Fruit fly (Drosophila melanogaster) whole organism, embryonic: ENCODE data around the gene Pgd.

ENCODE experiments used
- ATbp ChIP-seq: fragments of 200-800 bp; sonication (Bioruptor generic); optimal IDR thresholded peaks from 2 replicates; lab custom pipeline; 2017; ENCODE audit warnings: missing biosample characterization, mild to moderate bottlenecking, missing genetic modification characterization, missing genetic modification reagents
- Atf6 ChIP-seq: fragments of 200-800 bp; sonication (Bioruptor generic); IDR thresholded peaks from 2 replicates; pipeline ENCODE4 v1.3.6; 2022; ENCODE audit warnings: missing biosample characterization, missing genetic modification characterization
- Bdp1 ChIP-seq: fragments of 200-800 bp; sonication (Bioruptor generic); optimal IDR thresholded peaks from 3 replicates; lab custom pipeline; 2016; ENCODE audit warnings: missing biosample characterization, missing genetic modification characterization
- CG10366 ChIP-seq: fragments of 200-800 bp; sonication (Bioruptor generic); IDR thresholded peaks from 2 replicates; pipeline ENCODE4 v1.3.6; 2022; ENCODE audit warnings: missing biosample characterization, missing genetic modification characterization
- CG10959 ChIP-seq: fragments of 200-800 bp; sonication (Bioruptor generic); IDR thresholded peaks from 2 replicates; pipeline ENCODE4 v1.3.6; 2022; ENCODE audit warnings: missing biosample characterization, missing genetic modification characterization
- CG11723 ChIP-seq: fragments of 200-800 bp; sonication (Bioruptor generic); optimal IDR thresholded peaks from 2 replicates; lab custom pipeline; 2017; ENCODE audit warnings: missing biosample characterization, mild to moderate bottlenecking, missing genetic modification characterization
- CG12942 ChIP-seq: fragments of 200-800 bp; sonication (Bioruptor generic); optimal IDR thresholded peaks from 3 replicates; lab custom pipeline; 2016; ENCODE audit warnings: missing biosample characterization, missing genetic modification characterization
- CG15011 ChIP-seq: fragments of 200-800 bp; sonication (Bioruptor generic); optimal IDR thresholded peaks from 3 replicates; lab custom pipeline; 2018; ENCODE audit warnings: missing biosample characterization, mild to moderate bottlenecking, missing genetic modification characterization
- CG17186 ChIP-seq: fragments of 200-800 bp; sonication (Bioruptor generic); optimal IDR thresholded peaks from 3 replicates; lab custom pipeline; 2017; ENCODE audit warnings: missing biosample characterization, missing genetic modification reagents, missing genetic modification characterization
- CG17568 ChIP-seq: fragments of 200-800 bp; sonication (Bioruptor generic); optimal IDR thresholded peaks from 2 replicates; lab custom pipeline; 2018; ENCODE audit warnings: missing biosample characterization, mild to moderate bottlenecking, missing genetic modification characterization, moderate library complexity
- CG3065 ChIP-seq: fragments of 200-800 bp; sonication (Bioruptor generic); optimal IDR thresholded peaks from 2 replicates; lab custom pipeline; 2016; ENCODE audit warnings: missing biosample characterization, missing genetic modification characterization
- CG32772 ChIP-seq: fragments of 200-800 bp; sonication (Bioruptor generic); IDR thresholded peaks from 2 replicates; pipeline ENCODE4 v1.3.6; 2022; ENCODE audit warnings: missing biosample characterization, missing genetic modification characterization
- CG3838 ChIP-seq: fragments of 200-800 bp; sonication (Bioruptor generic); optimal IDR thresholded peaks from 3 replicates; lab custom pipeline; 2016; ENCODE audit warnings: missing biosample characterization, missing genetic modification characterization
- CG4707 ChIP-seq: fragments of 200-800 bp; sonication (Bioruptor generic); optimal IDR thresholded peaks from 2 replicates; lab custom pipeline; 2018; ENCODE audit warnings: missing biosample characterization, mild to moderate bottlenecking, missing genetic modification characterization, moderate library complexity
- CG7963 ChIP-seq: fragments of 200-800 bp; sonication (Bioruptor generic); IDR thresholded peaks from 3 replicates; pipeline ENCODE4 v1.3.6; 2022; ENCODE audit warnings: missing biosample characterization, missing genetic modification characterization; ENCODE audit not compliant: partially characterized antibody
- CG7987 ChIP-seq: fragments of 200-800 bp; sonication (Bioruptor generic); optimal IDR thresholded peaks from 2 replicates; lab custom pipeline; 2018; ENCODE audit warnings: missing biosample characterization, mild to moderate bottlenecking, missing genetic modification characterization, moderate library complexity
- CG8089 ChIP-seq: fragments of 200-800 bp; sonication (Bioruptor generic); optimal IDR thresholded peaks from 3 replicates; lab custom pipeline; 2016; ENCODE audit warnings: missing biosample characterization, missing genetic modification characterization
- CTCF ChIP-seq: fragments of 200-800 bp; sonication (Bioruptor generic); optimal IDR thresholded peaks from 2 replicates; lab custom pipeline; 2017; ENCODE audit warnings: missing biosample characterization, mild to moderate bottlenecking, missing genetic modification characterization, moderate library complexity
- D19B ChIP-seq: fragments of 200-800 bp; sonication (Bioruptor generic); optimal IDR thresholded peaks from 2 replicates; lab custom pipeline; 2017; ENCODE audit warnings: missing biosample characterization, mild to moderate bottlenecking, missing genetic modification characterization
- Eip74EF ChIP-seq, 2 experiments: fragments of 200-800 bp in 1 of 2; fragments of >200 bp in 1 of 2; sonication (Bioruptor generic) in 1 of 2; optimal IDR thresholded peaks; 2 replicates each; lab custom pipeline; 2017 to 2019; ENCODE audit warnings: missing biosample characterization in 2 of 2, missing genetic modification characterization in 2 of 2, mild to moderate bottlenecking in 1 of 2, moderate library complexity in 1 of 2
- HLH54F ChIP-seq: fragments of 200-800 bp; sonication (Bioruptor generic); optimal IDR thresholded peaks from 3 replicates; lab custom pipeline; 2016; ENCODE audit warnings: missing biosample characterization, missing genetic modification characterization
- Hey ChIP-seq: fragments of 200-800 bp; sonication (Bioruptor generic); optimal IDR thresholded peaks from 3 replicates; lab custom pipeline; 2018; ENCODE audit warnings: missing biosample characterization, mild to moderate bottlenecking, missing genetic modification characterization
- HmgD ChIP-seq: fragments of 200-800 bp; sonication (Bioruptor generic); optimal IDR thresholded peaks from 3 replicates; lab custom pipeline; 2016; ENCODE audit warnings: missing biosample characterization, missing genetic modification characterization
- Lhr ChIP-seq: fragments of 200-800 bp; sonication (Bioruptor generic); optimal IDR thresholded peaks from 3 replicates; lab custom pipeline; 2017; ENCODE audit warnings: mild to moderate bottlenecking, missing biosample characterization, missing genetic modification reagents, missing genetic modification characterization
- Lpt ChIP-seq: fragments of >200 bp; optimal IDR thresholded peaks from 2 replicates; lab custom pipeline; 2018; ENCODE audit warnings: missing biosample characterization, missing genetic modification characterization
- Nf-YA ChIP-seq: fragments of 200-800 bp; sonication (Bioruptor generic); IDR thresholded peaks from 2 replicates; pipeline ENCODE4 v1.3.6; 2022; ENCODE audit warnings: missing biosample characterization, missing genetic modification characterization
- Ptx1 ChIP-seq: fragments of 200-800 bp; sonication (Bioruptor generic); IDR thresholded peaks from 2 replicates; pipeline ENCODE4 v1.3.6; 2022; ENCODE audit warnings: missing biosample characterization, missing genetic modification characterization
- Ravus ChIP-seq: fragments of 200-800 bp; sonication (Bioruptor generic); IDR thresholded peaks from 2 replicates; pipeline ENCODE4 v1.3.6; 2022; ENCODE audit warnings: missing biosample characterization, missing genetic modification characterization
- Spps ChIP-seq: fragments of 200-800 bp; sonication (Bioruptor generic); optimal IDR thresholded peaks from 2 replicates; lab custom pipeline; 2018; ENCODE audit warnings: missing biosample characterization, mild to moderate bottlenecking, missing genetic modification characterization
- Vsx1 ChIP-seq: fragments of 200-800 bp; sonication (Bioruptor generic); optimal IDR thresholded peaks from 2 replicates; lab custom pipeline; 2017; ENCODE audit warnings: missing biosample characterization, mild to moderate bottlenecking, missing genetic modification characterization, missing genetic modification reagents
- abd-A ChIP-seq: fragments of 200-800 bp; sonication (Bioruptor generic); optimal IDR thresholded peaks from 3 replicates; lab custom pipeline; 2019; ENCODE audit warnings: missing biosample characterization, mild to moderate bottlenecking, missing genetic modification characterization, moderate library complexity
- chinmo ChIP-seq: fragments of 200-800 bp; sonication (Bioruptor generic); IDR thresholded peaks from 4 replicates; pipeline ENCODE4 v1.3.6; 2022; ENCODE audit warnings: missing biosample characterization, missing genetic modification characterization; ENCODE audit not compliant: partially characterized antibody
- chn ChIP-seq: fragments of 200-800 bp; sonication (Bioruptor generic); optimal IDR thresholded peaks from 2 replicates; lab custom pipeline; 2016; ENCODE audit warnings: missing biosample characterization, missing genetic modification characterization
- corto ChIP-seq: fragments of 200-800 bp; sonication (Bioruptor generic); optimal IDR thresholded peaks from 2 replicates; lab custom pipeline; 2016; ENCODE audit warnings: missing biosample characterization, mild to moderate bottlenecking, missing genetic modification characterization, moderate library complexity
- croc ChIP-seq: fragments of 200-800 bp; sonication (Bioruptor generic); conservative IDR thresholded peaks from 3 replicates; pipeline ENCODE4 v1.3.6; 2022; ENCODE audit warnings: missing biosample characterization, missing genetic modification characterization
- dpn ChIP-seq, 2 experiments: fragments of 200-800 bp; sonication (Bioruptor generic); optimal IDR thresholded peaks; 3 replicates each; lab custom pipeline; 2016; ENCODE audit warnings: missing biosample characterization in 2 of 2, missing genetic modification characterization in 2 of 2
- eyg ChIP-seq: fragments of 200-800 bp; sonication (Bioruptor generic); optimal IDR thresholded peaks from 3 replicates; lab custom pipeline; 2016; ENCODE audit warnings: missing biosample characterization, missing genetic modification characterization
- hb ChIP-seq: fragments of 200-800 bp; sonication (Bioruptor generic); IDR thresholded peaks from 3 replicates; pipeline ENCODE4 v1.3.6; 2022; ENCODE audit warnings: missing biosample characterization, missing genetic modification characterization; ENCODE audit not compliant: partially characterized antibody
- insv ChIP-seq, 2 experiments: fragments of 200-800 bp; sonication (Bioruptor generic); optimal IDR thresholded peaks; 3 replicates each; lab custom pipeline; 2016 to 2018; ENCODE audit warnings: missing biosample characterization in 2 of 2, missing genetic modification characterization in 2 of 2
- klu ChIP-seq: fragments of 200-800 bp; sonication (Bioruptor generic); IDR thresholded peaks from 2 replicates; pipeline ENCODE4 v1.3.6; 2022; ENCODE audit warnings: missing biosample characterization, missing genetic modification characterization
- lola ChIP-seq, 3 experiments: fragments of >200 bp in 2 of 3; fragments of 200-800 bp in 1 of 3; sonication (Bioruptor generic) in 1 of 3; optimal IDR thresholded peaks; 2 replicates each; lab custom pipeline; 2017 to 2019; ENCODE audit warnings: missing biosample characterization in 3 of 3, missing genetic modification characterization in 3 of 3, mild to moderate bottlenecking in 1 of 3, moderate library complexity in 1 of 3
- phol ChIP-seq: fragments of 200-800 bp; sonication (Bioruptor generic); optimal IDR thresholded peaks from 3 replicates; lab custom pipeline; 2018; ENCODE audit warnings: missing biosample characterization, mild to moderate bottlenecking, missing genetic modification characterization, moderate library complexity
- ro ChIP-seq: fragments of 200-800 bp; sonication (Bioruptor generic); IDR thresholded peaks from 2 replicates; pipeline ENCODE4 v1.3.6; 2022; ENCODE audit warnings: missing biosample characterization, missing genetic modification characterization
- run ChIP-seq: fragments of 200-800 bp; sonication (Bioruptor generic); optimal IDR thresholded peaks from 3 replicates; lab custom pipeline; 2018; ENCODE audit warnings: missing biosample characterization, mild to moderate bottlenecking, missing genetic modification characterization
- sr ChIP-seq: fragments of 200-800 bp; sonication (Bioruptor generic); IDR thresholded peaks from 3 replicates; pipeline ENCODE4 v1.3.6; 2022; ENCODE audit warnings: missing biosample characterization, missing genetic modification characterization
- tup ChIP-seq: fragments of 200-800 bp; sonication (Bioruptor generic); optimal IDR thresholded peaks from 2 replicates; lab custom pipeline; 2016; ENCODE audit warnings: missing biosample characterization, mild to moderate bottlenecking, missing genetic modification characterization, moderate library complexity
- z ChIP-seq: fragments of 200-800 bp; sonication (Bioruptor generic); IDR thresholded peaks from 3 replicates; pipeline ENCODE4 v1.3.6; 2022; ENCODE audit warnings: missing biosample characterization, missing genetic modification characterization
- zf30C ChIP-seq: fragments of 200-800 bp; sonication (Bioruptor generic); optimal IDR thresholded peaks from 3 replicates; lab custom pipeline; 2018; ENCODE audit warnings: missing biosample characterization, mild to moderate bottlenecking, missing genetic modification characterization
- zfh1 ChIP-seq: fragments of 200-800 bp; sonication (Bioruptor generic); IDR thresholded peaks from 3 replicates; pipeline ENCODE4 v1.3.6; 2022; ENCODE audit warnings: missing biosample characterization, missing genetic modification characterization

Gene Pgd

DNA sequence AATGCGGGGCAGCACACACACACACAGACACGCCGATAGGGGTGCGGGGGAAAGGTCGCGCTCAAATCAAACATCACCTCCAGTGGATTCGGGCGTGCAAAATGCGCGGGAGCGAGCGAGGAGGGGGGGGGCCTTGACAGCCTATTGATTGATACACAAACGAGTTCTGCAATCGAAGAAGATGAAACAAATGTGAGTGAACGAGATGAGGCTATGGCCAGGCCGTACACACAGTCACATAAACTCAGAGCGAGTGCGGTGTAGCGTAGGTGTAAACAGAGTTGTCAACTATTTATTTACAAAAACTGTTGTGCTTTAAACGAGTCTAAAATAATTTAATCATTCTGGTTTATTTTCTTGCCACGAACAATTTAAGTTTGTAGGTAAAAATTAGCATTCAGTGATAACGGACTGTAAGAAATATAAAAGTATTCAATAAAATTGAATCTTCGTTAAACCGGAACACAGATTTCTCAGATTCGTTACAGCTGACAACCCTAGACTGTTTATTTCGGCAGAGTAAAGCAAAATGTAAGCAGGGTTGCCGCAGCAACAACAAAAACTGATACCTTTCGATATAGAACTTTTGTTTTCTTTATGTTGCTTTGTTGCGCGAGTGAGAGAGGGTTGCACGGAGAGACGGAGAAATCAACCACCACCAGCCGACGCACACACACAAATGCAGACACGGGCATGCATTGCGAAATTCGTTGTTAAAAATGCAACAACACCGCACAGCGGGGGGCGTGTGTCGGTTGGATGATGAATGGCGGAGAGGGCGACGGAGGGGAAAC lies 9.8 kb upstream of the Pgd start (continued):
- TF ChIP-seq CG3065 (GFP tag; lab: Kevin White, UChicago) (peak; percentile 43), HLH54F (peak; percentile 77), CTCF (peak; percentile 43), CG17186 (GFP tag; lab: Kevin White, UChicago) (peak; percentile 24), z (GFP tag; lab: Robert Waterston, UW) (no peak), Bdp1 (GFP tag; lab: Kevin White, UChicago) (peak; percentile 67), run (tag; lab: Kevin White, UChicago) (peak; percentile 87), D19B (GFP tag; lab: Kevin White, UChicago) (peak; percentile 76), corto (GFP tag; lab: Kevin White, UChicago) (peak; percentile 75), CG4707 (GFP tag; lab: Kevin White, UChicago) (peak; percentile 39), eyg (peak; percentile 70), chn (peak; percentile 83), lola (GFP tag; optimal IDR thresholded peaks at IDR 0.05; lab: Kevin White, UChicago) (peak in 1 of 3 experiments; percentile 87), Lpt (GFP tag; lab: Kevin White, UChicago) (no peak), Lhr (GFP tag; lab: Kevin White, UChicago) (peak; percentile 68), chinmo (GFP tag; lab: Robert Waterston, UW) (peak; percentile 85; the same call in 3 of the 4 replicates), CG32772 (GFP tag; lab: Robert Waterston, UW) (peak; percentile 76), CG15011 (GFP tag; lab: Kevin White, UChicago) (peak; percentile 86), CG7963 (GFP tag; lab: Robert Waterston, UW) (no peak), zf30C (GFP tag; lab: Kevin White, UChicago) (no peak), Ptx1 (peak; percentile 90), ATbp (GFP tag; lab: Kevin White, UChicago) (peak; percentile 76), insv (GFP tag; optimal IDR thresholded peaks at IDR 0.05; lab: Kevin White, UChicago) (peak; percentile 12 to 68), Nf-YA (GFP tag; lab: Robert Waterston, UW) (peak; percentile 59), CG10366 (GFP tag; lab: Robert Waterston, UW) (peak; percentile 79), Ravus (GFP tag; lab: Robert Waterston, UW) (peak; percentile 33), abd-A (tag; lab: Kevin White, UChicago) (peak; percentile 77), CG11723 (GFP tag; lab: Kevin White, UChicago) (peak; percentile 83), CG12942 (GFP tag; lab: Kevin White, UChicago) (peak; percentile 73), CG10959 (GFP tag; lab: Robert Waterston, UW) (peak; percentile 71), Eip74EF (GFP tag; optimal IDR thresholded peaks at IDR 0.05; lab: Kevin White, UChicago) (peak in 1 of 2 experiments; percentile 90), zfh1 (GFP tag; lab: Robert Waterston, UW) (peak; percentile 89), CG3838 (peak; percentile 82), Vsx1 (GFP tag; lab: Kevin White, UChicago) (peak; percentile 67), croc (GFP tag; lab: Robert Waterston, UW) (peak; percentile 76), HmgD (GFP tag; lab: Kevin White, UChicago) (no peak), sr (peak; percentile 69; the same call in 2 of the 3 replicates), ro (peak; percentile 48; the same call in 1 of the 2 replicates), klu (GFP tag; lab: Robert Waterston, UW) (peak; percentile 82), Spps (tag; lab: Kevin White, UChicago) (peak; percentile 85), hb (GFP tag; lab: Robert Waterston, UW) (no peak), CG17568 (peak; percentile 93), Hey (tag; lab: Kevin White, UChicago) (peak; percentile 19), Atf6 (GFP tag; lab: Robert Waterston, UW) (peak; percentile 92), CG7987 (peak; percentile 54), tup (GFP tag; lab: Kevin White, UChicago) (peak; percentile 61), phol (tag; lab: Kevin White, UChicago) (peak; percentile 91), CG8089 (GFP tag; lab: Kevin White, UChicago) (peak; percentile 65), dpn (GFP tag; optimal IDR thresholded peaks at IDR 0.05; lab: Kevin White, UChicago) (peak; percentile 87)
